2 worm cellular contexts compared by ENCODE assay signal in the genomic region with DNA sequence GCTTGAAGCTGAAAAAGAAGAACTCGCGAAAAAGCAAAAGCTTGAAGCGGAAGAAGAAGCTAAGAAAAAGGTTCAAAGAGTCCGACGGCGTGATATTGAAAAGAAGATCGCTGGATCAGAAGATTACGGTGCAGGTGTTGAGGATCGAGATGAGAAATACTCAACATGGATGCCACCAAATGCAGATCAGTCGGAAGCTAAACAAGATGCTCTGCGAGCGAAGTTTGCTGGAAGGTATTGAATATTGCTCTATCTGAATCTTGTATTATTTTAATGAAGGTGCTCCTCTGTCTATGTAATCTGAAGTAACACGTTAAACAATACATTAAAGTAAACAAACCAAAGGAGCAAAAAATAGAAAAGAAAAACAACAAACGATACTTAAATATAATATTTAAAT.
TF ChIP-seq lines count a peak whose summit lies in the region.

No protein-coding gene starts in this region.

TF ChIP-seq in whole organism, L3 larva, 47 proteins besides CTCF, POLR2A, EP300 and RAD21:
- TF ChIP-seq nhr-43 (tag; optimal IDR thresholded peaks at IDR 0.05; lab: Kevin White, UChicago; ENCODE audit: poor library complexity, severe bottlenecking), result no peak
- TF ChIP-seq ama-1 (optimal IDR thresholded peaks at IDR 0.05; lab: Kevin White, UChicago), result peak; percentile 50

TF ChIP-seq in whole organism, young adult, 124 proteins besides CTCF, POLR2A, EP300 and RAD21:
- no peak for TF ChIP-seq efl-1 (GFP tag; optimal IDR thresholded peaks at IDR 0.05; lab: Kevin White, UChicago)
- TF ChIP-seq repo-1 (tag; optimal IDR thresholded peaks at IDR 0.05; lab: Kevin White, UChicago), result no peak
- TF ChIP-seq Y95B8A.8 (GFP tag; IDR thresholded peaks at IDR 0.05; lab: Robert Waterston, UW), result 0 out of 2 replicates have a peak, but pooled peaks have one; percentile 67
- TF ChIP-seq die-1 (tag; optimal IDR thresholded peaks at IDR 0.05; lab: Kevin White, UChicago), result no peak
- TF ChIP-seq ztf-26 (tag; optimal IDR thresholded peaks at IDR 0.05; lab: Kevin White, UChicago), result no peak
- TF ChIP-seq let-526 (GFP tag; IDR thresholded peaks at IDR 0.05; lab: Robert Waterston, UW), result no peak
- no peak for TF ChIP-seq attf-3 (GFP tag; conservative IDR thresholded peaks at IDR 0.05; lab: Robert Waterston, UW)
- no peak for TF ChIP-seq ztf-18 (tag; optimal IDR thresholded peaks at IDR 0.05; lab: Kevin White, UChicago)
- no peak for TF ChIP-seq rec-8 (tag; optimal IDR thresholded peaks at IDR 0.05; lab: Kevin White, UChicago)
- no peak for TF ChIP-seq dpl-1 (GFP tag; optimal IDR thresholded peaks at IDR 0.05; lab: Kevin White, UChicago)
- TF ChIP-seq Y53F4B.3 (GFP tag; IDR thresholded peaks at IDR 0.05; lab: Robert Waterston, UW), result no peak
- TF ChIP-seq pbrm-1 (GFP tag; IDR thresholded peaks at IDR 0.05; lab: Robert Waterston, UW), result no peak
- TF ChIP-seq lin-26 (GFP tag; IDR thresholded peaks at IDR 0.05; lab: Robert Waterston, UW), result peak; percentile 51
- TF ChIP-seq aptf-3 (GFP tag; IDR thresholded peaks at IDR 0.05; lab: Robert Waterston, UW), result no peak
- no peak for TF ChIP-seq ztf-22 (GFP tag; optimal IDR thresholded peaks at IDR 0.05; lab: Kevin White, UChicago)
- TF ChIP-seq F10E7.11 (tag; optimal IDR thresholded peaks at IDR 0.05; lab: Kevin White, UChicago), result no peak
- TF ChIP-seq K11D2.4 (GFP tag; IDR thresholded peaks at IDR 0.05; lab: Robert Waterston, UW), result no peak
- no peak for TF ChIP-seq ama-1 (optimal IDR thresholded peaks at IDR 0.05; lab: Kevin White, UChicago)
- no peak for TF ChIP-seq ama-1 (GFP tag; optimal IDR thresholded peaks at IDR 0.05; lab: Kevin White, UChicago)
- TF ChIP-seq sea-2 (GFP tag; IDR thresholded peaks at IDR 0.05; lab: Robert Waterston, UW), result no peak
- no peak for TF ChIP-seq ceh-91 (GFP tag; IDR thresholded peaks at IDR 0.05; lab: Robert Waterston, UW)
- TF ChIP-seq him-1 (tag; optimal IDR thresholded peaks at IDR 0.05; lab: Kevin White, UChicago), result peak; percentile 73
- TF ChIP-seq T26A5.8 (tag; optimal IDR thresholded peaks at IDR 0.05; lab: Kevin White, UChicago), result no peak
- TF ChIP-seq mes-4 (tag; optimal IDR thresholded peaks at IDR 0.05; lab: Kevin White, UChicago), result no peak
- no peak for TF ChIP-seq cebp-2 (GFP tag; IDR thresholded peaks at IDR 0.05; lab: Robert Waterston, UW)
- TF ChIP-seq chd-7 (tag; optimal IDR thresholded peaks at IDR 0.05; lab: Kevin White, UChicago), result no peak
- no peak for TF ChIP-seq nhr-27 (tag; optimal IDR thresholded peaks at IDR 0.05; lab: Kevin White, UChicago)
- no peak for TF ChIP-seq zfh-2 (GFP tag; conservative IDR thresholded peaks at IDR 0.05; lab: Robert Waterston, UW)
- TF ChIP-seq B0336.3 (GFP tag; IDR thresholded peaks at IDR 0.05; lab: Robert Waterston, UW), result no peak; the same call in 1 of the 2 replicates
- TF ChIP-seq ets-4 (GFP tag; optimal IDR thresholded peaks at IDR 0.05; lab: Kevin White, UChicago), result no peak
- TF ChIP-seq ceh-79 (tag; optimal IDR thresholded peaks at IDR 0.05; lab: Kevin White, UChicago), result no peak
- TF ChIP-seq xnd-1 (tag; optimal IDR thresholded peaks at IDR 0.05; lab: Kevin White, UChicago), result no peak
- no peak for TF ChIP-seq snpc-1.3 (tag; optimal IDR thresholded peaks at IDR 0.05; lab: Kevin White, UChicago; ENCODE audit: insufficient read depth)
- no peak for TF ChIP-seq snpc-1.1 (tag; optimal IDR thresholded peaks at IDR 0.05; lab: Kevin White, UChicago; ENCODE audit: insufficient read depth)
- no peak for TF ChIP-seq lin-35 (GFP tag; optimal IDR thresholded peaks at IDR 0.05; lab: Kevin White, UChicago)
- TF ChIP-seq somi-1 (GFP tag; optimal IDR thresholded peaks at IDR 0.05; lab: Kevin White, UChicago), result no peak
- no peak for TF ChIP-seq mcd-1 (GFP tag; IDR thresholded peaks at IDR 0.05; lab: Robert Waterston, UW)
- no peak for TF ChIP-seq bed-1 (GFP tag; IDR thresholded peaks at IDR 0.05; lab: Robert Waterston, UW)
- peak; percentile 9 for TF ChIP-seq F49E8.2 (tag; optimal IDR thresholded peaks at IDR 0.05; lab: Kevin White, UChicago; ENCODE audit: insufficient read depth)
- no peak for TF ChIP-seq D2030.7 (GFP tag; IDR thresholded peaks at IDR 0.05; lab: Robert Waterston, UW)
- TF ChIP-seq nfya-2 (GFP tag; IDR thresholded peaks at IDR 0.05; lab: Robert Waterston, UW), result no peak
- TF ChIP-seq F52B5.7 (tag; optimal IDR thresholded peaks at IDR 0.05; lab: Kevin White, UChicago), result no peak
- no peak for TF ChIP-seq hlh-12 (tag; optimal IDR thresholded peaks at IDR 0.05; lab: Kevin White, UChicago)
- TF ChIP-seq gei-17 (GFP tag; optimal IDR thresholded peaks at IDR 0.05; lab: Kevin White, UChicago), result no peak
- TF ChIP-seq hrde-1 (tag; optimal IDR thresholded peaks at IDR 0.05; lab: Kevin White, UChicago; ENCODE audit: borderline replicate concordance), result peak; percentile 2
- no peak for TF ChIP-seq lsy-27 (tag; optimal IDR thresholded peaks at IDR 0.05; lab: Kevin White, UChicago; ENCODE audit: borderline replicate concordance, insufficient read depth)
- peak; percentile 4 for TF ChIP-seq athp-1 (tag; optimal IDR thresholded peaks at IDR 0.05; lab: Kevin White, UChicago)
- TF ChIP-seq ccch-3 (GFP tag; optimal IDR thresholded peaks at IDR 0.05; lab: Kevin White, UChicago), result no peak
- no peak for TF ChIP-seq Y67H2A.10 (GFP tag; conservative IDR thresholded peaks at IDR 0.05; lab: Robert Waterston, UW)
- TF ChIP-seq Y79H2A.3 (GFP tag; conservative IDR thresholded peaks at IDR 0.05; lab: Robert Waterston, UW), result 0 out of 2 replicates have a peak, but pooled peaks have one; percentile 21
- peak; percentile 53; the same call in 1 of the 2 replicates for TF ChIP-seq hsf-1 (GFP tag; IDR thresholded peaks at IDR 0.05; lab: Robert Waterston, UW)
- 0 out of 2 replicates have a peak, but pooled peaks have one; percentile 29 for TF ChIP-seq dox-1 (GFP tag; IDR thresholded peaks at IDR 0.05; lab: Robert Waterston, UW)
- no peak for TF ChIP-seq egl-44 (GFP tag; IDR thresholded peaks at IDR 0.05; lab: Robert Waterston, UW)
- TF ChIP-seq zim-3 (tag; optimal IDR thresholded peaks at IDR 0.05; lab: Kevin White, UChicago), result no peak
- TF ChIP-seq attf-5 (GFP tag; optimal IDR thresholded peaks at IDR 0.05; lab: Kevin White, UChicago), result no peak
- TF ChIP-seq F55B11.4 (tag; optimal IDR thresholded peaks at IDR 0.05; lab: Kevin White, UChicago; ENCODE audit: borderline replicate concordance, insufficient read depth), result no peak
- TF ChIP-seq ztf-25 (GFP tag; IDR thresholded peaks at IDR 0.05; lab: Robert Waterston, UW), result no peak
- TF ChIP-seq snpc-3.4 (tag; optimal IDR thresholded peaks at IDR 0.05; lab: Kevin White, UChicago), result no peak
- TF ChIP-seq sptf-2 (GFP tag; optimal IDR thresholded peaks at IDR 0.05; lab: Kevin White, UChicago), result no peak
- no peak for TF ChIP-seq F22D6.2 (tag; optimal IDR thresholded peaks at IDR 0.05; lab: Kevin White, UChicago)

Comparison
In these comparisons a context has a peak if more than half of its experiments do, and no peak if none do; other contexts are left out.
1. Of the 6 proteins assayed by ChIP-seq in both whole organism, young adult and whole organism, L3 larva: peak only in whole organism, young adult: none; only in whole organism, L3 larva: ama-1; in both: none; in neither: 5.